Worm (Caenorhabditis elegans) whole organism, L4 larva: ENCODE measurements around the gene K06H7.1.

ENCODE experiments used
- aly-2 ChIP-seq: sonication (generic microtip); optimal IDR thresholded peaks from 2 replicates; lab custom pipeline; 2018; ENCODE audit warnings: missing biosample characterization, missing genetic modification characterization
- lin-39 ChIP-seq: fragments of 150-350 bp; optimal IDR thresholded peaks from 2 replicates; lab custom pipeline; 2014; ENCODE audit warnings: missing biosample characterization, missing genetic modification reagents, missing genetic modification characterization
- lsy-2 ChIP-seq, 2 experiments: fragments of 150-350 bp in 1 of 2; sonication (generic microtip) in 1 of 2; optimal IDR thresholded peaks; 2 replicates each; lab custom pipeline; 2014 to 2017; ENCODE audit warnings: missing biosample characterization in 2 of 2, missing genetic modification characterization in 2 of 2
- mep-1 ChIP-seq: fragments of 150-350 bp; sonication (generic microtip); optimal IDR thresholded peaks from 3 replicates; lab custom pipeline; 2014; ENCODE audit warnings: missing biosample characterization, missing genetic modification characterization
- mes-2 ChIP-seq: sonication (generic microtip); optimal IDR thresholded peaks from 2 replicates; lab custom pipeline; 2016; ENCODE audit warnings: missing genotype, mild to moderate bottlenecking, missing genetic modification characterization, missing compliant biosample characterization; ENCODE audit not compliant: poor library complexity, severe bottlenecking
- nhr-6 ChIP-seq: fragments of 150-350 bp; optimal IDR thresholded peaks from 2 replicates; lab custom pipeline; 2014; ENCODE audit warnings: missing biosample characterization, missing genetic modification characterization
- pha-4 ChIP-seq, 2 experiments: fragments of 150-350 bp in 1 of 2; fragments of 200-800 bp in 1 of 2; sonication (Bioruptor generic) in 1 of 2; IDR thresholded peaks in 1 of 2; optimal IDR thresholded peaks in 1 of 2; 2 replicates each; pipeline versions ENCODE4 v1.3.6 to Lab custom; 2014 to 2022; ENCODE audit warnings: missing genetic modification characterization in 2 of 2, missing genetic modification reagents in 2 of 2, missing biosample characterization in 1 of 2, missing compliant biosample characterization in 1 of 2
- pqm-1 ChIP-seq: sonication (generic microtip); optimal IDR thresholded peaks from 2 replicates; lab custom pipeline; 2017; ENCODE audit warnings: missing biosample characterization, missing genetic modification characterization
- skn-1 ChIP-seq: fragments of 150-350 bp; optimal IDR thresholded peaks from 2 replicates; lab custom pipeline; 2014; ENCODE audit warnings: missing biosample characterization, missing genetic modification characterization
- zag-1 ChIP-seq: fragments of 150-350 bp; optimal IDR thresholded peaks from 2 replicates; lab custom pipeline; 2014; ENCODE audit warnings: missing biosample characterization, missing genetic modification characterization

DNA sequence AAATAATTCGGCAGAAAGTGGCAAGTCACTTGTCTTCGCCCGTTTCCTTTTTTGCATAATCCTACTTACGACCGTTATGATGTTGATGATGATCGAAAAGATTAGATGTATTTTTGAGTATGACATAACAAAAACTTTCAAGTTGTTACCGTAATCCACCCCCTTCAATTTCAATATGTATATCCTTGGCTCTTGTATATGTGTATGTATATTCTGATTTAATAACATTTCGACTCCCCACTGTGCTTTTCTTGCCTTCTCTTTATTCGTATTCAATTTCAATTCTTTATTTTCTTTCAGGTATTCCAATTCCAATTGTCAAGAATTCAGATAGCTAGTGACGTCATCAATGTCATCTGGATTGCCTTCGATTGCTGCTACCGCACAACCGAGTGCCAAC lies 32.1 kb upstream of the K06H7.1 start, which contains the start of gene pros-1:
- TF ChIP-seq skn-1 (tag; lab: Kevin White, UChicago) (no peak), aly-2 (tag; lab: Kevin White, UChicago) (no peak), nhr-6 (tag; lab: Kevin White, UChicago) (no peak), pqm-1 (tag; lab: Kevin White, UChicago) (no peak), mep-1 (tag; lab: Kevin White, UChicago) (no peak), pha-4 (GFP tag; IDR thresholded peaks at IDR 0.05; lab: Robert Waterston, UW) (no peak), pha-4 (tag; optimal IDR thresholded peaks at IDR 0.05; lab: Kevin White, UChicago) (no peak), zag-1 (tag; lab: Kevin White, UChicago) (no peak), lin-39 (no peak), mes-2 (tag; lab: Kevin White, UChicago) (no peak), lsy-2 (tag; optimal IDR thresholded peaks at IDR 0.05; lab: Kevin White, UChicago) (no peak)
